Worm (Caenorhabditis elegans): Measurements from ENCODE around the gene K08E4.7.
A peak's percentile ranks its signal among the peaks of the same experiment; 100 is the strongest.

- no peak for TF ChIP-seq ceh-39 (tag; optimal IDR thresholded peaks at IDR 0.05)
- TF ChIP-seq ceh-83 (GFP tag; optimal IDR thresholded peaks at IDR 0.05), result no peak
- no peak for TF ChIP-seq snpc-4 (tag; optimal IDR thresholded peaks at IDR 0.05)
- no peak for TF ChIP-seq blmp-1 (tag; optimal IDR thresholded peaks at IDR 0.05)
- TF ChIP-seq elt-3 (tag; optimal IDR thresholded peaks at IDR 0.05), result peak; percentile 19
- no peak for TF ChIP-seq hlh-1 (tag; optimal IDR thresholded peaks at IDR 0.05)
- TF ChIP-seq cnd-1 (tag; optimal IDR thresholded peaks at IDR 0.05), result no peak
- no peak for TF ChIP-seq bed-3 (GFP tag; optimal IDR thresholded peaks at IDR 0.05)
- TF ChIP-seq ces-1 (GFP tag; optimal IDR thresholded peaks at IDR 0.05), result no peak
Measured at ce11 chrIV:12046524-12047203, 28.9 kb upstream of the K08E4.7 start, which contains the start of gene T12G3.2.
